Worm (Caenorhabditis elegans) whole organism, late embryonic: Measurements from ENCODE around the gene blos-2.

Experiments
- C08G9.2 ChIP-seq: sonication (generic microtip); optimal IDR thresholded peaks from 2 replicates; lab custom pipeline; 2016; ENCODE audit warnings: mild to moderate bottlenecking, missing genetic modification characterization, moderate library complexity, missing compliant biosample characterization
- C38D4.7 ChIP-seq: fragments of 200-800 bp; sonication (Bioruptor generic); optimal IDR thresholded peaks from 2 replicates; lab custom pipeline; 2018; ENCODE audit warnings: mild to moderate bottlenecking, missing genetic modification characterization, moderate library complexity, missing compliant biosample characterization
- K09A11.1 ChIP-seq: sonication (generic microtip); optimal IDR thresholded peaks from 2 replicates; lab custom pipeline; 2017; ENCODE audit warnings: antibody characterized with exemption, mild to moderate bottlenecking, missing genetic modification characterization, missing compliant biosample characterization; ENCODE audit not compliant: insufficient read depth
- Y22D7AL.16 ChIP-seq: sonication (generic microtip); optimal IDR thresholded peaks from 2 replicates; lab custom pipeline; 2016; ENCODE audit warnings: missing genetic modification characterization, missing compliant biosample characterization
- ahr-1 ChIP-seq: sonication (generic microtip); optimal IDR thresholded peaks from 2 replicates; lab custom pipeline; 2016; ENCODE audit warnings: missing genetic modification characterization, missing compliant biosample characterization
- ama-1 ChIP-seq: fragments of 150-350 bp; optimal IDR thresholded peaks from 2 replicates; lab custom pipeline; 2014
- ceh-19 ChIP-seq: fragments of 200-800 bp; sonication (Bioruptor generic); optimal IDR thresholded peaks from 2 replicates; lab custom pipeline; 2018; ENCODE audit warnings: mild to moderate bottlenecking, missing genetic modification characterization, missing compliant biosample characterization
- ceh-22 ChIP-seq: sonication (generic microtip); optimal IDR thresholded peaks from 2 replicates; lab custom pipeline; 2017; ENCODE audit warnings: missing biosample characterization, missing genetic modification characterization
- ceh-30 ChIP-seq: fragments of 150-350 bp; optimal IDR thresholded peaks from 2 replicates; lab custom pipeline; 2014; ENCODE audit warnings: missing biosample characterization, missing genetic modification characterization
- ceh-31 ChIP-seq: sonication (generic microtip); optimal IDR thresholded peaks from 2 replicates; lab custom pipeline; 2016; ENCODE audit warnings: missing genetic modification characterization, missing compliant biosample characterization
- ceh-48 ChIP-seq: sonication (generic microtip); optimal IDR thresholded peaks from 2 replicates; lab custom pipeline; 2016; ENCODE audit warnings: missing genetic modification characterization, inconsistent platforms, missing compliant biosample characterization
- ceh-9 ChIP-seq: sonication (generic microtip); optimal IDR thresholded peaks from 2 replicates; lab custom pipeline; 2016; ENCODE audit warnings: mild to moderate bottlenecking, missing genetic modification characterization, inconsistent platforms, missing compliant biosample characterization
- che-1 ChIP-seq: sonication (generic microtip); optimal IDR thresholded peaks from 2 replicates; lab custom pipeline; 2016; ENCODE audit warnings: mild to moderate bottlenecking, missing genetic modification characterization, missing compliant biosample characterization
- dve-1 ChIP-seq: sonication (generic microtip); optimal IDR thresholded peaks from 2 replicates; lab custom pipeline; 2017; ENCODE audit warnings: antibody characterized with exemption, mild to moderate bottlenecking, missing genetic modification characterization, missing compliant biosample characterization
- fkh-10 ChIP-seq: fragments of 150-350 bp; optimal IDR thresholded peaks from 2 replicates; lab custom pipeline; 2014; ENCODE audit warnings: missing biosample characterization, missing genetic modification reagents, missing genetic modification characterization
- fkh-6 ChIP-seq: sonication (generic microtip); optimal IDR thresholded peaks from 2 replicates; lab custom pipeline; 2016; ENCODE audit warnings: missing genetic modification characterization, missing compliant biosample characterization
- lim-6 ChIP-seq: sonication (generic microtip); optimal IDR thresholded peaks from 2 replicates; lab custom pipeline; 2016; ENCODE audit warnings: missing genetic modification characterization, missing compliant biosample characterization
- lin-11 ChIP-seq: fragments of 200-800 bp; sonication (Bioruptor generic); optimal IDR thresholded peaks from 2 replicates; lab custom pipeline; 2018; ENCODE audit warnings: mild to moderate bottlenecking, missing genetic modification characterization, missing compliant biosample characterization
- madf-2 ChIP-seq: sonication (generic microtip); optimal IDR thresholded peaks from 2 replicates; lab custom pipeline; 2017; ENCODE audit warnings: missing genetic modification characterization, missing compliant biosample characterization
- nfya-1 ChIP-seq: sonication (generic microtip); optimal IDR thresholded peaks from 2 replicates; lab custom pipeline; 2017; ENCODE audit warnings: missing genetic modification characterization, mild to moderate bottlenecking, missing compliant biosample characterization, antibody characterized with exemption, moderate library complexity
- pag-3 ChIP-seq: sonication (generic microtip); optimal IDR thresholded peaks from 2 replicates; lab custom pipeline; 2016; ENCODE audit warnings: missing compliant biosample characterization, missing genetic modification characterization, borderline replicate concordance
- pat-9 ChIP-seq: fragments of 200-800 bp; sonication (Bioruptor generic); optimal IDR thresholded peaks from 2 replicates; lab custom pipeline; 2018; ENCODE audit warnings: mild to moderate bottlenecking, missing genetic modification characterization, moderate library complexity, missing compliant biosample characterization
- pqm-1 ChIP-seq: sonication (generic microtip); optimal IDR thresholded peaks from 2 replicates; lab custom pipeline; 2016; ENCODE audit warnings: missing genetic modification characterization, missing compliant biosample characterization
- ref-2 ChIP-seq: sonication (generic microtip); optimal IDR thresholded peaks from 2 replicates; lab custom pipeline; 2016; ENCODE audit warnings: missing genetic modification characterization, missing compliant biosample characterization
- sdc-2 ChIP-seq: sonication (generic microtip); optimal IDR thresholded peaks from 2 replicates; lab custom pipeline; 2016; ENCODE audit warnings: missing genotype, missing genetic modification characterization, missing compliant biosample characterization
- sox-4 ChIP-seq: sonication (generic microtip); optimal IDR thresholded peaks from 2 replicates; lab custom pipeline; 2017; ENCODE audit warnings: mild to moderate bottlenecking, missing genetic modification characterization, inconsistent platforms, missing compliant biosample characterization
- tbx-2 ChIP-seq: sonication (generic microtip); optimal IDR thresholded peaks from 2 replicates; lab custom pipeline; 2016; ENCODE audit warnings: missing genetic modification characterization, missing compliant biosample characterization
- tbx-7 ChIP-seq: sonication (generic microtip); optimal IDR thresholded peaks from 2 replicates; lab custom pipeline; 2016; ENCODE audit warnings: missing genotype, missing genetic modification characterization, missing compliant biosample characterization
- unc-3 ChIP-seq, 2 experiments: fragments of 200-800 bp in 1 of 2; sonication (Bioruptor generic) in 1 of 2; sonication (generic microtip) in 1 of 2; conservative IDR thresholded peaks in 1 of 2; optimal IDR thresholded peaks in 1 of 2; 2 replicates each; pipeline versions ENCODE4 v1.3.6 to Lab custom; 2016 to 2022; ENCODE audit warnings: missing compliant biosample characterization in 2 of 2, missing genetic modification characterization in 2 of 2, missing genetic modification reagents in 1 of 2
- unc-42 ChIP-seq: sonication (generic microtip); optimal IDR thresholded peaks from 2 replicates; lab custom pipeline; 2016; ENCODE audit warnings: missing genotype, missing genetic modification characterization, missing compliant biosample characterization
- unc-55 ChIP-seq: sonication (generic microtip); optimal IDR thresholded peaks from 2 replicates; lab custom pipeline; 2017; ENCODE audit warnings: missing biosample characterization, missing genetic modification reagents, missing genetic modification characterization
- unc-86 ChIP-seq: sonication (generic microtip); optimal IDR thresholded peaks from 2 replicates; lab custom pipeline; 2016; ENCODE audit warnings: missing genetic modification characterization, missing compliant biosample characterization
- ztf-16 ChIP-seq: sonication (generic microtip); optimal IDR thresholded peaks from 2 replicates; lab custom pipeline; 2017; ENCODE audit warnings: missing genetic modification characterization, missing compliant biosample characterization

blos-2 gene

ce11 chrIV:6323654-6324224 lies 10.3 kb upstream of the blos-2 start, which contains the start of gene sqd-1 (continued):
- TF ChIP-seq dve-1 (tag; lab: Kevin White, UChicago) (peak; percentile 66), C08G9.2 (tag; lab: Kevin White, UChicago) (peak; percentile 69), ceh-48 (tag; lab: Kevin White, UChicago) (peak; percentile 54), madf-2 (tag; lab: Kevin White, UChicago) (peak; percentile 80), K09A11.1 (tag; lab: Kevin White, UChicago) (peak; percentile 27), sox-4 (tag; lab: Kevin White, UChicago) (peak; percentile 39), che-1 (peak; percentile 52), sdc-2 (tag; lab: Kevin White, UChicago) (peak; percentile 0), pag-3 (tag; lab: Kevin White, UChicago) (no peak), unc-42 (tag; lab: Kevin White, UChicago) (peak; percentile 81), ceh-9 (no peak), C38D4.7 (no peak)
- TF ChIP-seq, all 69 proteins: peak for 36

ce11 chrIV:6325772-6326171 lies 8.2 kb upstream of the blos-2 start:
- TF ChIP-seq ceh-9 (no peak), ama-1 (lab: Kevin White, UChicago) (no peak), unc-86 (no peak), ahr-1 (tag; lab: Kevin White, UChicago) (no peak), unc-55 (GFP tag; lab: Kevin White, UChicago) (no peak), sdc-2 (tag; lab: Kevin White, UChicago) (no peak), pat-9 (tag; lab: Kevin White, UChicago) (no peak), pqm-1 (tag; lab: Kevin White, UChicago) (no peak), tbx-2 (no peak), K09A11.1 (tag; lab: Kevin White, UChicago) (no peak)

- TF ChIP-seq unc-3 (GFP tag; conservative IDR thresholded peaks at IDR 0.05; lab: Robert Waterston, UW) (no peak), unc-3 (tag; optimal IDR thresholded peaks at IDR 0.05; lab: Kevin White, UChicago) (no peak), tbx-7 (tag; lab: Kevin White, UChicago) (no peak), madf-2 (tag; lab: Kevin White, UChicago) (no peak), che-1 (no peak), C38D4.7 (no peak), ceh-22 (no peak), dve-1 (tag; lab: Kevin White, UChicago) (no peak), Y22D7AL.16 (tag; lab: Kevin White, UChicago) (no peak), fkh-6 (tag; lab: Kevin White, UChicago) (no peak), lim-6 (no peak), ref-2 (tag; lab: Kevin White, UChicago) (no peak), ceh-9 (no peak), ceh-30 (tag; lab: Kevin White, UChicago) (no peak), unc-86 (no peak), fkh-10 (GFP tag; lab: Kevin White, UChicago) (no peak), ama-1 (lab: Kevin White, UChicago) (no peak), lin-11 (tag; lab: Kevin White, UChicago) (no peak), ceh-19 (no peak)
Measured at ce11 chrIV:6326448-6326847, 7.6 kb upstream of the blos-2 start, which contains the start of gene lsm-8. lsm-8 (plus strand) TSS chrIV:6326526.

- TF ChIP-seq unc-42 (tag; lab: Kevin White, UChicago): peak; percentile 43
- TF ChIP-seq ztf-16 (tag; lab: Kevin White, UChicago): no peak
- TF ChIP-seq ceh-31: peak; percentile 29
- TF ChIP-seq ceh-48 (tag; lab: Kevin White, UChicago): peak; percentile 51
- TF ChIP-seq nfya-1: peak; percentile 22
- TF ChIP-seq, all 69 proteins: peak for 4
Measured at ce11 chrIV:6327363-6328015, 6.5 kb upstream of the blos-2 start.
